Worm (Caenorhabditis elegans): ENCODE results near the gene srh-291.

The srh-291 gene

DNA sequence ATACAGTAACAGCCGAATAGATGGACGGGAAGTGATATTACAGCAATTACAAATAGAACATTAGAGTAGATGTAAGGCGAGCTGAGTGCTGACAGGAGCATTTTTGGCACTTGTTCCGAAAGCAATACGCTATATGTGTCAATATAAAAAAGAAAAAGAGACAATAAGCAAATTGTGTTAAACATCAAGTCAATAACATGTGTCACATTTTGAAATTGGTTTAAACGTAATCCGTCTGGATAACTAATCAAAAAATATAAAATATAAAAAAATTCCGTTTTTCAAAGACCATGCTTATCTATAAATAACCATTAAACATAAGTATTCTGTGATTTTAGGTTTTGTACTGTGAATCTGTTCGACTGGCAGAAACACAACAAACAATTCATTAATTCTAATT, 9.8 kb upstream of the srh-291 start, which contains the start of gene srh-288 (continued):
- no peak for TF ChIP-seq zip-2 (tag; optimal IDR thresholded peaks at IDR 0.05)
- no peak for TF ChIP-seq nhr-6 (tag; optimal IDR thresholded peaks at IDR 0.05)
- TF ChIP-seq nhr-41 (GFP tag; IDR thresholded peaks at IDR 0.05), result no peak

ce11 chrV:17798789-17799188, 6.6 kb upstream of the srh-291 start, which contains the start of gene srx-18:
Gene srx-18 (minus strand): TSS chrV:17798889.
- TF ChIP-seq mdl-1 (tag; optimal IDR thresholded peaks at IDR 0.05) (no peak), dpl-1 (GFP tag; optimal IDR thresholded peaks at IDR 0.05) (no peak), nhr-42 (GFP tag; IDR thresholded peaks at IDR 0.05) (no peak), dmd-9 (GFP tag; IDR thresholded peaks at IDR 0.05) (no peak), daf-8 (GFP tag; IDR thresholded peaks at IDR 0.05) (no peak), F26F4.8 (GFP tag; conservative IDR thresholded peaks at IDR 0.05) (no peak), madf-9 (GFP tag; conservative IDR thresholded peaks at IDR 0.05) (no peak), cey-2 (tag; optimal IDR thresholded peaks at IDR 0.05; ENCODE audit: borderline replicate concordance, insufficient read depth) (no peak), ZK546.5 (tag; optimal IDR thresholded peaks at IDR 0.05) (no peak), ztf-11 (tag; optimal IDR thresholded peaks at IDR 0.05) (no peak), ceh-62 (tag; optimal IDR thresholded peaks at IDR 0.05) (no peak), daf-19 (GFP tag; conservative IDR thresholded peaks at IDR 0.05) (no peak), spr-3 (GFP tag; optimal IDR thresholded peaks at IDR 0.05) (no peak), F44E2.7 (GFP tag; IDR thresholded peaks at IDR 0.05) (no peak)

- no peak for TF ChIP-seq daf-19 (GFP tag; conservative IDR thresholded peaks at IDR 0.05)
- no peak for TF ChIP-seq nhr-28 (tag; optimal IDR thresholded peaks at IDR 0.05)
- no peak for TF ChIP-seq sdz-12 (GFP tag; optimal IDR thresholded peaks at IDR 0.05)
- no peak for TF ChIP-seq saeg-2 (GFP tag; IDR thresholded peaks at IDR 0.05)
Measured at ce11 chrV:17800538-17800937, 4.9 kb upstream of the srh-291 start, which contains the start of gene srh-287. Gene srh-287 (plus strand): TSS chrV:17800838.

- no peak for TF ChIP-seq ztf-7 (tag; optimal IDR thresholded peaks at IDR 0.05)
- no peak for TF ChIP-seq daf-8 (GFP tag; IDR thresholded peaks at IDR 0.05)
- TF ChIP-seq nhr-28 (tag; optimal IDR thresholded peaks at IDR 0.05), result no peak
- no peak for TF ChIP-seq unc-130 (GFP tag; optimal IDR thresholded peaks at IDR 0.05)
- no peak for TF ChIP-seq ces-1 (GFP tag; optimal IDR thresholded peaks at IDR 0.05)
- TF ChIP-seq nhr-102 (tag; optimal IDR thresholded peaks at IDR 0.05), result no peak
- TF ChIP-seq skn-1 (tag; optimal IDR thresholded peaks at IDR 0.05), result no peak
- no peak for TF ChIP-seq D1046.2 (GFP tag; IDR thresholded peaks at IDR 0.05)
- TF ChIP-seq lsy-2 (tag; optimal IDR thresholded peaks at IDR 0.05), result no peak
- no peak for TF ChIP-seq zip-2 (tag; optimal IDR thresholded peaks at IDR 0.05)
- no peak for TF ChIP-seq attf-4 (tag; optimal IDR thresholded peaks at IDR 0.05)
- no peak for TF ChIP-seq egl-27 (tag; optimal IDR thresholded peaks at IDR 0.05)
- no peak for TF ChIP-seq nhr-76 (tag; optimal IDR thresholded peaks at IDR 0.05)
- TF ChIP-seq F44E2.7 (GFP tag; IDR thresholded peaks at IDR 0.05), result no peak
- TF ChIP-seq lir-3 (tag; optimal IDR thresholded peaks at IDR 0.05), result no peak
Measured at ce11 chrV:17802519-17802918, 2.9 kb upstream of the srh-291 start, which contains the start of the genes Y94A7B.11 and srh-292. Gene Y94A7B.11 (minus strand): TSS chrV:17802619. Gene srh-292 (plus strand): TSS chrV:17802769.

ce11 chrV:17810053-17810452, 4.6 kb downstream of the srh-291 start, which contains the start of gene srh-296:
Gene srh-296 (plus strand): TSS chrV:17810353.
- TF ChIP-seq mdt-29 (GFP tag; IDR thresholded peaks at IDR 0.05), result no peak
- no peak for TF ChIP-seq mdl-1 (tag; optimal IDR thresholded peaks at IDR 0.05)
- no peak for TF ChIP-seq T26A8.4 (GFP tag; IDR thresholded peaks at IDR 0.05)
- TF ChIP-seq mes-2 (tag; optimal IDR thresholded peaks at IDR 0.05; ENCODE audit: poor library complexity, severe bottlenecking), result no peak
- TF ChIP-seq lin-1 (GFP tag; IDR thresholded peaks at IDR 0.05), result no peak
- peak in 1 of 2 experiments; percentile 2 for TF ChIP-seq unc-62 (GFP tag; optimal IDR thresholded peaks at IDR 0.05 in 1 of 2)
- no peak for TF ChIP-seq unc-62 (tag; optimal IDR thresholded peaks at IDR 0.05)
- no peak for TF ChIP-seq ZK546.5 (tag; optimal IDR thresholded peaks at IDR 0.05)
- no peak for TF ChIP-seq snpc-4 (tag; optimal IDR thresholded peaks at IDR 0.05)
- TF ChIP-seq dpl-1 (GFP tag; optimal IDR thresholded peaks at IDR 0.05), result no peak

Data from whole organism, L4 larva.